Worm (Caenorhabditis elegans): ENCODE results near the gene tdo-2.

ce11 chrIII:5895913-5896312 is 23.8 kb downstream of the tdo-2 start, which contains the start of gene pxl-1:
- TF ChIP-seq pes-1 (GFP tag; IDR thresholded peaks at IDR 0.05) (no peak), tra-4 (tag; optimal IDR thresholded peaks at IDR 0.05) (no peak), flt-1 (GFP tag; IDR thresholded peaks at IDR 0.05) (no peak), tbx-11 (GFP tag; IDR thresholded peaks at IDR 0.05) (no peak), ets-7 (tag; optimal IDR thresholded peaks at IDR 0.05) (no peak)
